Fruit fly (Drosophila melanogaster) whole organism, embryonic: Measurements from ENCODE around the gene CG7402.

Experiments
- Adf1 ChIP-seq: fragments of 200-800 bp; sonication (Bioruptor generic); IDR thresholded peaks from 2 replicates; pipeline ENCODE4 v1.3.6; 2022; ENCODE audit warnings: missing biosample characterization, missing genetic modification characterization
- BEAF-32 ChIP-seq: fragments of 200-800 bp; sonication (Bioruptor generic); optimal IDR thresholded peaks from 3 replicates; lab custom pipeline; 2017; ENCODE audit warnings: missing biosample characterization, missing genetic modification characterization, mild to moderate bottlenecking, moderate library complexity, missing genetic modification reagents
- CG1024 ChIP-seq: fragments of 200-800 bp; sonication (Bioruptor generic); IDR thresholded peaks from 2 replicates; pipeline ENCODE4 v1.3.6; 2022; ENCODE audit warnings: missing biosample characterization, missing genetic modification characterization
- CG10565 ChIP-seq: fragments of 200-800 bp; sonication (Bioruptor generic); optimal IDR thresholded peaks from 3 replicates; lab custom pipeline; 2016; ENCODE audit warnings: missing biosample characterization, mild to moderate bottlenecking, missing genetic modification characterization
- CG12104 ChIP-seq: fragments of 200-800 bp; sonication (Bioruptor generic); optimal IDR thresholded peaks from 3 replicates; lab custom pipeline; 2016; ENCODE audit warnings: missing biosample characterization, missing genetic modification characterization
- CG12769 ChIP-seq: fragments of 200-800 bp; sonication (Bioruptor generic); optimal IDR thresholded peaks from 2 replicates; lab custom pipeline; 2019; ENCODE audit warnings: missing biosample characterization, mild to moderate bottlenecking, missing genetic modification characterization, moderate library complexity
- CG13624 ChIP-seq: fragments of 200-800 bp; sonication (Bioruptor generic); optimal IDR thresholded peaks from 2 replicates; lab custom pipeline; 2016; ENCODE audit warnings: missing biosample characterization, missing genetic modification characterization
- CG15269 ChIP-seq: fragments of 200-800 bp; sonication (Bioruptor generic); optimal IDR thresholded peaks from 2 replicates; lab custom pipeline; 2018; ENCODE audit warnings: missing biosample characterization, mild to moderate bottlenecking, missing genetic modification characterization, moderate library complexity
- CG1602 ChIP-seq: fragments of 200-800 bp; sonication (Bioruptor generic); optimal IDR thresholded peaks from 3 replicates; lab custom pipeline; 2016; ENCODE audit warnings: missing biosample characterization, missing genetic modification characterization
- CG17359 ChIP-seq: fragments of 200-800 bp; sonication (Bioruptor generic); optimal IDR thresholded peaks from 3 replicates; lab custom pipeline; 2018; ENCODE audit warnings: missing biosample characterization, mild to moderate bottlenecking, missing genetic modification characterization, moderate library complexity
- CG3281 ChIP-seq: fragments of 200-800 bp; sonication (Bioruptor generic); optimal IDR thresholded peaks from 3 replicates; lab custom pipeline; 2017; ENCODE audit warnings: missing biosample characterization, mild to moderate bottlenecking, missing genetic modification characterization
- CG33213 ChIP-seq: fragments of 200-800 bp; sonication (Bioruptor generic); optimal IDR thresholded peaks from 3 replicates; lab custom pipeline; 2016; ENCODE audit warnings: missing biosample characterization, missing genetic modification characterization
- CG3407 ChIP-seq: fragments of 200-800 bp; sonication (Bioruptor generic); optimal IDR thresholded peaks from 2 replicates; lab custom pipeline; 2018; ENCODE audit warnings: missing biosample characterization, mild to moderate bottlenecking, missing genetic modification characterization
- CG4328 ChIP-seq: fragments of 200-800 bp; sonication (Bioruptor generic); optimal IDR thresholded peaks from 3 replicates; lab custom pipeline; 2017; ENCODE audit warnings: missing biosample characterization, missing genetic modification reagents, missing genetic modification characterization
- CG4404 ChIP-seq: fragments of 200-800 bp; sonication (Bioruptor generic); IDR thresholded peaks from 2 replicates; pipeline ENCODE4 v1.3.6; 2022; ENCODE audit warnings: missing biosample characterization, missing genetic modification characterization
- CG5180 ChIP-seq: fragments of 200-800 bp; sonication (Bioruptor generic); optimal IDR thresholded peaks from 3 replicates; lab custom pipeline; 2017; ENCODE audit warnings: missing biosample characterization, missing genetic modification characterization, mild to moderate bottlenecking, moderate library complexity, missing genetic modification reagents
- CG6654 ChIP-seq: fragments of 200-800 bp; sonication (Bioruptor generic); optimal IDR thresholded peaks from 2 replicates; lab custom pipeline; 2017; ENCODE audit warnings: missing biosample characterization, mild to moderate bottlenecking, missing genetic modification characterization
- CG7987 ChIP-seq: fragments of 200-800 bp; sonication (Bioruptor generic); optimal IDR thresholded peaks from 2 replicates; lab custom pipeline; 2018; ENCODE audit warnings: missing biosample characterization, mild to moderate bottlenecking, missing genetic modification characterization, moderate library complexity
- CTCF ChIP-seq: fragments of 200-800 bp; sonication (Bioruptor generic); optimal IDR thresholded peaks from 2 replicates; lab custom pipeline; 2017; ENCODE audit warnings: missing biosample characterization, mild to moderate bottlenecking, missing genetic modification characterization, moderate library complexity
- D19A ChIP-seq: fragments of 200-800 bp; optimal IDR thresholded peaks from 3 replicates; lab custom pipeline; 2019; ENCODE audit warnings: missing biosample characterization, mild to moderate bottlenecking, missing genetic modification characterization, moderate library complexity
- Dbx ChIP-seq: fragments of 200-800 bp; sonication (Bioruptor generic); IDR thresholded peaks from 3 replicates; pipeline ENCODE4 v1.3.6; 2022; ENCODE audit warnings: missing biosample characterization, missing genetic modification characterization
- Dfd ChIP-seq, 2 experiments: fragments of >200 bp; optimal IDR thresholded peaks; 2 replicates each; lab custom pipeline; 2017; ENCODE audit warnings: missing biosample characterization in 2 of 2, missing genetic modification characterization in 2 of 2
- Gug ChIP-seq: fragments of 200-800 bp; sonication (Bioruptor generic); IDR thresholded peaks from 4 replicates; pipeline ENCODE4 v1.3.6; 2022; ENCODE audit warnings: missing biosample characterization, missing genetic modification characterization
- HLH4C ChIP-seq: fragments of 200-800 bp; sonication (Bioruptor generic); IDR thresholded peaks from 3 replicates; pipeline ENCODE4 v1.3.6; 2022; ENCODE audit warnings: missing biosample characterization, missing genetic modification characterization; ENCODE audit not compliant: partially characterized antibody
- Hr78 ChIP-seq, 2 experiments: fragments of 200-800 bp in 1 of 2; fragments of >200 bp in 1 of 2; sonication (Bioruptor generic) in 1 of 2; optimal IDR thresholded peaks; 2 replicates each; lab custom pipeline; 2017 to 2019; ENCODE audit warnings: missing biosample characterization in 2 of 2, missing genetic modification characterization in 2 of 2, mild to moderate bottlenecking in 1 of 2, moderate library complexity in 1 of 2
- Hsf ChIP-seq: fragments of 200-800 bp; sonication (Bioruptor generic); optimal IDR thresholded peaks from 3 replicates; lab custom pipeline; 2016; ENCODE audit warnings: missing biosample characterization, missing genetic modification characterization
- Lhr ChIP-seq: fragments of 200-800 bp; sonication (Bioruptor generic); optimal IDR thresholded peaks from 3 replicates; lab custom pipeline; 2017; ENCODE audit warnings: mild to moderate bottlenecking, missing biosample characterization, missing genetic modification reagents, missing genetic modification characterization
- Nf-YC ChIP-seq: fragments of 200-800 bp; optimal IDR thresholded peaks from 3 replicates; lab custom pipeline; 2019; ENCODE audit warnings: missing biosample characterization, mild to moderate bottlenecking, missing genetic modification characterization, moderate library complexity
- Opbp ChIP-seq: fragments of 200-800 bp; sonication (Bioruptor generic); IDR thresholded peaks from 3 replicates; pipeline ENCODE4 v1.3.6; 2022; ENCODE audit warnings: missing biosample characterization, missing genetic modification characterization; ENCODE audit not compliant: partially characterized antibody
- Scr ChIP-seq: fragments of 200-800 bp; sonication (Bioruptor generic); IDR thresholded peaks from 2 replicates; pipeline ENCODE4 v1.3.6; 2022; ENCODE audit warnings: missing biosample characterization, missing genetic modification characterization; ENCODE audit not compliant: partially characterized antibody
- Sox102F ChIP-seq: fragments of 200-800 bp; sonication (Bioruptor generic); optimal IDR thresholded peaks from 2 replicates; lab custom pipeline; 2018; ENCODE audit warnings: missing biosample characterization, mild to moderate bottlenecking, missing genetic modification characterization, moderate library complexity
- aop ChIP-seq: fragments of 200-800 bp; sonication (Bioruptor generic); IDR thresholded peaks from 2 replicates; pipeline ENCODE4 v1.3.6; 2022; ENCODE audit warnings: missing biosample characterization, missing genetic modification characterization
- ase ChIP-seq: fragments of 200-800 bp; sonication (Bioruptor generic); IDR thresholded peaks from 3 replicates; pipeline ENCODE4 v1.3.6; 2022; ENCODE audit warnings: missing biosample characterization, missing genetic modification characterization
- chinmo ChIP-seq: fragments of 200-800 bp; sonication (Bioruptor generic); IDR thresholded peaks from 4 replicates; pipeline ENCODE4 v1.3.6; 2022; ENCODE audit warnings: missing biosample characterization, missing genetic modification characterization; ENCODE audit not compliant: partially characterized antibody
- chm ChIP-seq: fragments of 200-800 bp; sonication (Bioruptor generic); IDR thresholded peaks from 2 replicates; pipeline ENCODE4 v1.3.6; 2022; ENCODE audit warnings: missing biosample characterization, missing genetic modification characterization
- ci ChIP-seq: fragments of 200-800 bp; sonication (Bioruptor generic); IDR thresholded peaks from 3 replicates; pipeline ENCODE4 v1.3.6; 2022; ENCODE audit warnings: missing biosample characterization, missing genetic modification characterization
- croc ChIP-seq: fragments of 200-800 bp; sonication (Bioruptor generic); conservative IDR thresholded peaks from 3 replicates; pipeline ENCODE4 v1.3.6; 2022; ENCODE audit warnings: missing biosample characterization, missing genetic modification characterization
- cwo ChIP-seq: fragments of 200-800 bp; sonication (Bioruptor generic); optimal IDR thresholded peaks from 3 replicates; lab custom pipeline; 2017; ENCODE audit warnings: missing biosample characterization, missing genetic modification characterization, mild to moderate bottlenecking, moderate library complexity, missing genetic modification reagents
- fd102C ChIP-seq: fragments of 200-800 bp; sonication (Bioruptor generic); optimal IDR thresholded peaks from 2 replicates; lab custom pipeline; 2018; ENCODE audit warnings: missing biosample characterization, mild to moderate bottlenecking, missing genetic modification characterization, moderate library complexity
- gsb ChIP-seq: fragments of 200-800 bp; sonication (Bioruptor generic); IDR thresholded peaks from 2 replicates; pipeline ENCODE4 v1.3.6; 2022; ENCODE audit warnings: missing biosample characterization, missing genetic modification characterization
- jigr1 ChIP-seq: fragments of 200-800 bp; sonication (Bioruptor generic); IDR thresholded peaks from 3 replicates; pipeline ENCODE4 v1.3.6; 2022; ENCODE audit warnings: missing biosample characterization, missing genetic modification characterization
- mirr ChIP-seq: fragments of 200-800 bp; sonication (Bioruptor generic); optimal IDR thresholded peaks from 3 replicates; lab custom pipeline; 2018; ENCODE audit warnings: missing biosample characterization, mild to moderate bottlenecking, missing genetic modification characterization
- nerfin-2 ChIP-seq: fragments of 200-800 bp; sonication (Bioruptor generic); IDR thresholded peaks from 2 replicates; pipeline ENCODE4 v1.3.6; 2022; ENCODE audit warnings: missing biosample characterization, missing genetic modification characterization; ENCODE audit not compliant: partially characterized antibody
- ranshi ChIP-seq: fragments of 200-800 bp; sonication (Bioruptor generic); IDR thresholded peaks from 2 replicates; pipeline ENCODE4 v1.3.6; 2022; ENCODE audit warnings: missing biosample characterization, missing genetic modification characterization
- ro ChIP-seq: fragments of 200-800 bp; sonication (Bioruptor generic); IDR thresholded peaks from 2 replicates; pipeline ENCODE4 v1.3.6; 2022; ENCODE audit warnings: missing biosample characterization, missing genetic modification characterization
- slp2 ChIP-seq: fragments of 200-800 bp; sonication (Bioruptor generic); optimal IDR thresholded peaks from 2 replicates; lab custom pipeline; 2016; ENCODE audit warnings: missing biosample characterization, missing genetic modification characterization
- tgo ChIP-seq: fragments of 200-800 bp; sonication (Bioruptor generic); IDR thresholded peaks from 3 replicates; pipeline ENCODE4 v1.3.6; 2022; ENCODE audit warnings: missing biosample characterization, missing genetic modification characterization
- tup ChIP-seq: fragments of 200-800 bp; sonication (Bioruptor generic); optimal IDR thresholded peaks from 2 replicates; lab custom pipeline; 2016; ENCODE audit warnings: missing biosample characterization, mild to moderate bottlenecking, missing genetic modification characterization, moderate library complexity
- vnd ChIP-seq: fragments of 200-800 bp; sonication (Bioruptor generic); IDR thresholded peaks from 3 replicates; pipeline ENCODE4 v1.3.6; 2022; ENCODE audit warnings: missing biosample characterization, missing genetic modification characterization; ENCODE audit not compliant: partially characterized antibody
- zfh2 ChIP-seq: fragments of 200-800 bp; sonication (Bioruptor generic); optimal IDR thresholded peaks from 2 replicates; lab custom pipeline; 2016; ENCODE audit warnings: missing biosample characterization, missing genetic modification characterization

The CG7402 gene

dm6 chr3L:17841085-17841606 is 46.4 kb upstream of the CG7402 start, which contains the start of gene CG5577 (continued):
- TF ChIP-seq Adf1 (GFP tag; lab: Robert Waterston, UW) (peak; percentile 71; the same call in 1 of the 2 replicates), CG1024 (GFP tag; lab: Robert Waterston, UW) (no peak), CG10565 (GFP tag; lab: Kevin White, UChicago) (no peak), CTCF (no peak), zfh2 (GFP tag; lab: Kevin White, UChicago) (peak; percentile 9), CG12104 (GFP tag; lab: Kevin White, UChicago) (no peak), D19A (tag; lab: Kevin White, UChicago) (peak; percentile 69), slp2 (no peak), aop (no peak), Hr78 (GFP tag; optimal IDR thresholded peaks at IDR 0.05; lab: Kevin White, UChicago) (peak in 1 of 2 experiments; percentile 13), Opbp (GFP tag; lab: Robert Waterston, UW) (no peak), BEAF-32 (GFP tag; lab: Kevin White, UChicago) (peak; percentile 60), ci (GFP tag; lab: Robert Waterston, UW) (no peak), jigr1 (GFP tag; lab: Robert Waterston, UW) (no peak), CG17359 (tag; lab: Kevin White, UChicago) (no peak), Dfd (GFP tag; optimal IDR thresholded peaks at IDR 0.05; lab: Kevin White, UChicago) (no peak), CG12769 (tag; lab: Kevin White, UChicago) (peak; percentile 82), HLH4C (peak; percentile 48; the same call in 1 of the 3 replicates), mirr (peak; percentile 57), CG3407 (no peak), Nf-YC (tag; lab: Kevin White, UChicago) (peak; percentile 90), CG33213 (GFP tag; lab: Kevin White, UChicago) (no peak), cwo (GFP tag; lab: Kevin White, UChicago) (peak; percentile 40), CG3281 (peak; percentile 12), ase (GFP tag; lab: Robert Waterston, UW) (peak; percentile 39; the same call in 1 of the 3 replicates), chm (GFP tag; lab: Robert Waterston, UW) (no peak), Hsf (GFP tag; lab: Kevin White, UChicago) (peak; percentile 7), vnd (GFP tag; lab: Robert Waterston, UW) (peak; percentile 60; the same call in 2 of the 3 replicates), Dbx (GFP tag; lab: Robert Waterston, UW) (peak; percentile 62; the same call in 1 of the 3 replicates), CG4404 (GFP tag; lab: Robert Waterston, UW) (no peak), ro (GFP tag; lab: Robert Waterston, UW) (no peak), ranshi (GFP tag; lab: Robert Waterston, UW) (no peak), CG7987 (GFP tag; lab: Kevin White, UChicago) (peak; percentile 28), tup (GFP tag; lab: Kevin White, UChicago) (no peak), CG4328 (no peak), tgo (GFP tag; lab: Robert Waterston, UW) (no peak), nerfin-2 (GFP tag; lab: Robert Waterston, UW) (0 out of 2 replicates have a peak, but pooled peaks have one; percentile 16), Scr (GFP tag; lab: Robert Waterston, UW) (peak; percentile 68), CG13624 (peak; percentile 27), CG15269 (peak; percentile 27), CG5180 (GFP tag; lab: Kevin White, UChicago) (no peak), gsb (GFP tag; lab: Robert Waterston, UW) (no peak), Gug (GFP tag; lab: Robert Waterston, UW) (no peak), Lhr (no peak), CG6654 (GFP tag; lab: Kevin White, UChicago) (no peak), fd102C (GFP tag; lab: Kevin White, UChicago) (no peak), Sox102F (GFP tag; lab: Kevin White, UChicago) (no peak), CG1602 (GFP tag; lab: Kevin White, UChicago) (no peak), chinmo (GFP tag; lab: Robert Waterston, UW) (peak; percentile 86; the same call in 3 of the 4 replicates), croc (GFP tag; lab: Robert Waterston, UW) (no peak)
